Fruit fly (Drosophila melanogaster): ENCODE data around the gene CCT2.
A peak's percentile ranks its signal among the peaks of the same experiment; 100 is the strongest.

The CCT2 gene

dm6 chrX:9047725-9048384 is 41.5 kb upstream of the CCT2 start (continued):
- TF ChIP-seq amos (GFP tag; IDR thresholded peaks at IDR 0.05; ENCODE audit: partially characterized antibody) = no peak
- TF ChIP-seq CG13624 (GFP tag; optimal IDR thresholded peaks at IDR 0.05) = no peak
- TF ChIP-seq CG3281 (GFP tag; optimal IDR thresholded peaks at IDR 0.05) = no peak
- no peak for TF ChIP-seq CG7928 (GFP tag; optimal IDR thresholded peaks at IDR 0.05)
- peak; percentile 69 for TF ChIP-seq vvl (GFP tag; IDR thresholded peaks at IDR 0.05)
- peak; percentile 56 for TF ChIP-seq CG3407 (GFP tag; optimal IDR thresholded peaks at IDR 0.05)
- TF ChIP-seq Lim3 (GFP tag; IDR thresholded peaks at IDR 0.05) = no peak
- TF ChIP-seq Sry-β (GFP tag; optimal IDR thresholded peaks at IDR 0.05) = no peak
- TF ChIP-seq CG8944 (GFP tag; optimal IDR thresholded peaks at IDR 0.05) = no peak
- TF ChIP-seq CG10959 (GFP tag; IDR thresholded peaks at IDR 0.05) = no peak; the same call in 1 of the 2 replicates
- no peak for TF ChIP-seq mam (GFP tag; optimal IDR thresholded peaks at IDR 0.05)
- peak; percentile 84 for TF ChIP-seq Sox102F (GFP tag; optimal IDR thresholded peaks at IDR 0.05)
- no peak for TF ChIP-seq Dref (GFP tag; IDR thresholded peaks at IDR 0.05)
- no peak for TF ChIP-seq cato (GFP tag; optimal IDR thresholded peaks at IDR 0.05; ENCODE audit: borderline replicate concordance)
- peak; percentile 49; the same call in 1 of the 2 replicates for TF ChIP-seq chm (GFP tag; IDR thresholded peaks at IDR 0.05)
- TF ChIP-seq MESR4 (GFP tag; optimal IDR thresholded peaks at IDR 0.05) = no peak
- TF ChIP-seq CG9817 (tag; optimal IDR thresholded peaks at IDR 0.05) = peak; percentile 12
- no peak for TF ChIP-seq Side (GFP tag; optimal IDR thresholded peaks at IDR 0.05)
- peak; percentile 31 for TF ChIP-seq CG11723 (GFP tag; optimal IDR thresholded peaks at IDR 0.05)
- peak; percentile 94 for TF ChIP-seq CG11696 (GFP tag; IDR thresholded peaks at IDR 0.05)
- no peak for TF ChIP-seq CG17802 (tag; optimal IDR thresholded peaks at IDR 0.05)
- TF ChIP-seq CG8359 (GFP tag; optimal IDR thresholded peaks at IDR 0.05; ENCODE audit: borderline replicate concordance) = no peak
- TF ChIP-seq luna (GFP tag; optimal IDR thresholded peaks at IDR 0.05) = no peak
- no peak for TF ChIP-seq ems (GFP tag; optimal IDR thresholded peaks at IDR 0.05)
- TF ChIP-seq HHEX (GFP tag; optimal IDR thresholded peaks at IDR 0.05) = no peak
- no peak for TF ChIP-seq caup (GFP tag; optimal IDR thresholded peaks at IDR 0.05; ENCODE audit: severe bottlenecking)
- TF ChIP-seq hb (GFP tag; IDR thresholded peaks at IDR 0.05; ENCODE audit: partially characterized antibody) = no peak
- no peak for TF ChIP-seq CG9215 (GFP tag; IDR thresholded peaks at IDR 0.05)
- peak; percentile 45; the same call in 1 of the 3 replicates for TF ChIP-seq ken (GFP tag; IDR thresholded peaks at IDR 0.05)
- TF ChIP-seq Hr39 (optimal IDR thresholded peaks at IDR 0.05) = no peak
- TF ChIP-seq Dip2 (GFP tag; IDR thresholded peaks at IDR 0.05) = no peak
- TF ChIP-seq jigr1 (GFP tag; IDR thresholded peaks at IDR 0.05) = no peak
- peak; percentile 98 for TF ChIP-seq pros (GFP tag; optimal IDR thresholded peaks at IDR 0.05)
- no peak for TF ChIP-seq CG9609 (GFP tag; optimal IDR thresholded peaks at IDR 0.05)
- no peak for TF ChIP-seq vfl (GFP tag; optimal IDR thresholded peaks at IDR 0.05)
- TF ChIP-seq fd3F (GFP tag; optimal IDR thresholded peaks at IDR 0.05) = no peak
- peak; percentile 82 for TF ChIP-seq CG12391 (tag; optimal IDR thresholded peaks at IDR 0.05)
- no peak for TF ChIP-seq gro (GFP tag; optimal IDR thresholded peaks at IDR 0.05)
- no peak for TF ChIP-seq bigmax (GFP tag; optimal IDR thresholded peaks at IDR 0.05)
- TF ChIP-seq chif (GFP tag; optimal IDR thresholded peaks at IDR 0.05) = peak in 1 of 2 experiments; percentile 37
- TF ChIP-seq HmgD (GFP tag; optimal IDR thresholded peaks at IDR 0.05) = no peak
- peak; percentile 70 for TF ChIP-seq salm (tag; optimal IDR thresholded peaks at IDR 0.05)
- peak; percentile 77 for TF ChIP-seq Kr (GFP tag; optimal IDR thresholded peaks at IDR 0.05)
- TF ChIP-seq YL-1 (GFP tag; optimal IDR thresholded peaks at IDR 0.05) = no peak
- TF ChIP-seq otp (GFP tag; IDR thresholded peaks at IDR 0.05) = no peak
- TF ChIP-seq CG2875 (GFP tag; optimal IDR thresholded peaks at IDR 0.05) = peak; percentile 70
- no peak for TF ChIP-seq CG10462 (GFP tag; optimal IDR thresholded peaks at IDR 0.05)
- no peak for TF ChIP-seq eyg (GFP tag; optimal IDR thresholded peaks at IDR 0.05)
- no peak; the same call in 1 of the 2 replicates for TF ChIP-seq CG10366 (GFP tag; IDR thresholded peaks at IDR 0.05)
- no peak for TF ChIP-seq wdn (GFP tag; IDR thresholded peaks at IDR 0.05)
- no peak for TF ChIP-seq her (GFP tag; optimal IDR thresholded peaks at IDR 0.05)
